Worm (Caenorhabditis elegans) whole organism, L1 larva: ENCODE data around the gene T05B11.4.

Experiments used
- C04F5.9 ChIP-seq: sonication (generic microtip); optimal IDR thresholded peaks from 2 replicates; lab custom pipeline; 2016; ENCODE audit warnings: missing genetic modification characterization, missing compliant biosample characterization
- C16A3.4 ChIP-seq: fragments of 150-350 bp; optimal IDR thresholded peaks from 2 replicates; lab custom pipeline; 2014; ENCODE audit warnings: missing biosample characterization, missing genetic modification characterization
- F16B12.6 ChIP-seq: fragments of 150-350 bp; optimal IDR thresholded peaks from 2 replicates; lab custom pipeline; 2014; ENCODE audit warnings: missing biosample characterization, missing genetic modification characterization
- blmp-1 ChIP-seq: fragments of 150-350 bp; optimal IDR thresholded peaks from 2 replicates; lab custom pipeline; 2014; ENCODE audit warnings: missing biosample characterization, missing genetic modification characterization
- ceh-8 ChIP-seq: fragments of 200-800 bp; sonication (Bioruptor generic); optimal IDR thresholded peaks from 2 replicates; lab custom pipeline; 2018; ENCODE audit warnings: mild to moderate bottlenecking, missing genetic modification characterization, moderate library complexity, missing compliant biosample characterization
- ceh-82 ChIP-seq, 3 experiments: fragments of 150-350 bp in 1 of 3; sonication (generic microtip) in 2 of 3; optimal IDR thresholded peaks; 2 replicates each; lab custom pipeline; 2014 to 2017; ENCODE audit warnings: missing biosample characterization in 3 of 3, missing genetic modification characterization in 3 of 3
- ceh-90 ChIP-seq: sonication (generic microtip); optimal IDR thresholded peaks from 2 replicates; lab custom pipeline; 2016; ENCODE audit warnings: missing genetic modification characterization, missing compliant biosample characterization
- ces-1 ChIP-seq: fragments of 150-350 bp; optimal IDR thresholded peaks from 2 replicates; lab custom pipeline; 2014; ENCODE audit warnings: missing biosample characterization, missing genetic modification reagents, missing genetic modification characterization
- dpl-1 ChIP-seq, 3 experiments: fragments of 150-350 bp in 2 of 3; sonication (generic microtip) in 1 of 3; optimal IDR thresholded peaks; 2 replicates each; lab custom pipeline; 2014 to 2017; ENCODE audit warnings: missing biosample characterization in 3 of 3, missing genetic modification characterization in 3 of 3, missing genetic modification reagents in 3 of 3
- efl-1 ChIP-seq, 4 experiments: fragments of 150-350 bp; optimal IDR thresholded peaks in 3 of 4; peaks in 1 of 4; 1 replicate in 1 of 4; 2 replicates in 3 of 4; lab custom pipeline; 2014; ENCODE audit warnings: missing biosample characterization in 2 of 4, missing genetic modification characterization in 2 of 4, missing genetic modification reagents in 2 of 4
- efl-3 ChIP-seq: fragments of 200-800 bp; sonication (Bioruptor generic); optimal IDR thresholded peaks from 2 replicates; lab custom pipeline; 2018; ENCODE audit warnings: mild to moderate bottlenecking, missing genetic modification characterization, missing compliant biosample characterization
- elt-2 ChIP-seq: sonication (generic microtip); optimal IDR thresholded peaks from 2 replicates; lab custom pipeline; 2016; ENCODE audit warnings: missing genetic modification characterization, mild to moderate bottlenecking, inconsistent platforms, missing compliant biosample characterization, missing genetic modification reagents
- elt-3 ChIP-seq, 6 experiments: fragments of 150-350 bp in 1 of 6; sonication (generic microtip); optimal IDR thresholded peaks; 2 replicates each; lab custom pipeline; 2017 to 2018; ENCODE audit warnings: missing biosample characterization in 6 of 6, missing genetic modification characterization in 6 of 6, inconsistent platforms in 1 of 6
- fkh-10 ChIP-seq: sonication (generic microtip); optimal IDR thresholded peaks from 2 replicates; lab custom pipeline; 2017; ENCODE audit warnings: missing biosample characterization, missing genetic modification reagents, missing genetic modification characterization
- fkh-4 ChIP-seq: sonication (generic microtip); optimal IDR thresholded peaks from 2 replicates; lab custom pipeline; 2016; ENCODE audit warnings: missing compliant biosample characterization, missing genetic modification characterization, borderline replicate concordance
- fos-1 ChIP-seq: fragments of 150-350 bp; optimal IDR thresholded peaks from 2 replicates; lab custom pipeline; 2014; ENCODE audit warnings: missing biosample characterization, missing genetic modification characterization
- grh-1 ChIP-seq: fragments of 200-800 bp; sonication (Bioruptor generic); IDR thresholded peaks from 2 replicates; pipeline ENCODE4 v1.3.6; 2022; ENCODE audit warnings: missing genetic modification reagents, missing genetic modification characterization, missing compliant biosample characterization
- hlh-4 ChIP-seq: sonication (generic microtip); optimal IDR thresholded peaks from 2 replicates; lab custom pipeline; 2016; ENCODE audit warnings: mild to moderate bottlenecking, missing genetic modification characterization, missing compliant biosample characterization
- jun-1 ChIP-seq: fragments of 150-350 bp; optimal IDR thresholded peaks from 2 replicates; lab custom pipeline; 2014; ENCODE audit warnings: missing biosample characterization, missing genetic modification reagents, missing genetic modification characterization
- lin-13 ChIP-seq: fragments of 150-350 bp; optimal IDR thresholded peaks from 2 replicates; lab custom pipeline; 2014; ENCODE audit warnings: missing biosample characterization, missing genetic modification reagents, missing genetic modification characterization
- lin-14 ChIP-seq: fragments of 200-800 bp; sonication (Bioruptor generic); optimal IDR thresholded peaks from 2 replicates; lab custom pipeline; 2018; ENCODE audit warnings: mild to moderate bottlenecking, missing genetic modification characterization, moderate library complexity, missing compliant biosample characterization
- lin-15B ChIP-seq: fragments of 150-350 bp; sonication (generic microtip); optimal IDR thresholded peaks from 3 replicates; lab custom pipeline; 2014; ENCODE audit warnings: missing biosample characterization, missing genetic modification characterization
- lir-3 ChIP-seq: sonication (generic microtip); optimal IDR thresholded peaks from 2 replicates; lab custom pipeline; 2016; ENCODE audit warnings: mild to moderate bottlenecking, missing genetic modification characterization, moderate library complexity, missing compliant biosample characterization; ENCODE audit not compliant: poor library complexity
- mdl-1 ChIP-seq, 2 experiments: fragments of 150-350 bp; optimal IDR thresholded peaks; 2 replicates each; lab custom pipeline; 2014 to 2017; ENCODE audit warnings: missing biosample characterization in 2 of 2, missing genetic modification characterization in 2 of 2, inconsistent platforms in 1 of 2
- nhr-20 ChIP-seq: sonication (generic microtip); optimal IDR thresholded peaks from 2 replicates; lab custom pipeline; 2016; ENCODE audit warnings: mild to moderate bottlenecking, missing genetic modification characterization, missing compliant biosample characterization
- nhr-28 ChIP-seq: fragments of 150-350 bp; optimal IDR thresholded peaks from 2 replicates; lab custom pipeline; 2014; ENCODE audit warnings: missing biosample characterization, missing genetic modification characterization
- nhr-85 ChIP-seq: sonication (generic microtip); peaks from one replicate; lab custom pipeline; 2016; ENCODE audit warnings: missing genetic modification characterization, inconsistent platforms, missing compliant biosample characterization
- sptf-1 ChIP-seq: fragments of 150-350 bp; optimal IDR thresholded peaks from 2 replicates; lab custom pipeline; 2014; ENCODE audit warnings: missing biosample characterization, missing genetic modification characterization
- swsn-7 ChIP-seq: sonication (generic microtip); optimal IDR thresholded peaks from 2 replicates; lab custom pipeline; 2016; ENCODE audit warnings: missing genetic modification characterization, missing compliant biosample characterization
- tlp-1 ChIP-seq: fragments of 150-350 bp; optimal IDR thresholded peaks from 2 replicates; lab custom pipeline; 2014; ENCODE audit warnings: missing biosample characterization, missing genetic modification characterization
- unc-62 ChIP-seq: fragments of 150-350 bp; optimal IDR thresholded peaks from 2 replicates; lab custom pipeline; 2014; ENCODE audit warnings: missing biosample characterization, missing genetic modification reagents, missing genetic modification characterization
- unc-98 ChIP-seq: fragments of 200-800 bp; sonication (Bioruptor generic); IDR thresholded peaks from 2 replicates; pipeline ENCODE4 v1.3.6; 2022; ENCODE audit warnings: missing genetic modification characterization, missing compliant biosample characterization
- vab-15 ChIP-seq: sonication (generic microtip); optimal IDR thresholded peaks from 2 replicates; lab custom pipeline; 2017; ENCODE audit warnings: missing genotype, mild to moderate bottlenecking, missing genetic modification characterization, missing compliant biosample characterization
- xbp-1 ChIP-seq: sonication (generic microtip); optimal IDR thresholded peaks from 2 replicates; lab custom pipeline; 2016; ENCODE audit warnings: missing genetic modification characterization, missing compliant biosample characterization
- zag-1 ChIP-seq: fragments of 150-350 bp; optimal IDR thresholded peaks from 2 replicates; lab custom pipeline; 2014; ENCODE audit warnings: missing biosample characterization, missing genetic modification characterization
- zip-4 ChIP-seq: fragments of 200-800 bp; sonication (Bioruptor generic); optimal IDR thresholded peaks from 2 replicates; lab custom pipeline; 2018; ENCODE audit warnings: mild to moderate bottlenecking, missing genetic modification characterization, moderate library complexity, missing compliant biosample characterization
- ztf-11 ChIP-seq, 2 experiments: sonication (generic microtip); optimal IDR thresholded peaks; 2 replicates each; lab custom pipeline; 2016 to 2017; ENCODE audit warnings: missing genetic modification characterization in 2 of 2, missing biosample characterization in 1 of 2, missing compliant biosample characterization in 1 of 2
- ztf-4 ChIP-seq: fragments of 150-350 bp; optimal IDR thresholded peaks from 2 replicates; lab custom pipeline; 2014; ENCODE audit warnings: missing biosample characterization, missing genetic modification characterization

The T05B11.4 gene

ce11 chrV:7759270-7759669 lies 4.8 kb upstream of the T05B11.4 start (continued):
- no peak for TF ChIP-seq jun-1 (tag; lab: Kevin White, UChicago)
- peak; percentile 24 for TF ChIP-seq fkh-10 (GFP tag; lab: Kevin White, UChicago)
- peak; percentile 49 for TF ChIP-seq fos-1 (tag; lab: Kevin White, UChicago)
- TF ChIP-seq blmp-1 (tag; lab: Kevin White, UChicago) = peak; percentile 83
- TF ChIP-seq tlp-1 = no peak
- TF ChIP-seq vab-15 (tag; lab: Kevin White, UChicago) = peak; percentile 72
- TF ChIP-seq lin-14 (GFP tag; lab: Kevin White, UChicago) = peak; percentile 97
- no peak for TF ChIP-seq unc-62
- TF ChIP-seq efl-1 (optimal IDR thresholded peaks at IDR 0.05; lab: Kevin White, UChicago) = peak; percentile 49 to 61
- peak; percentile 34 to 93 for TF ChIP-seq efl-1 (GFP tag; optimal IDR thresholded peaks at IDR 0.05 in 1 of 2; lab: Kevin White, UChicago)
- TF ChIP-seq elt-3 (tag; optimal IDR thresholded peaks at IDR 0.05; lab: Kevin White, UChicago) = peak in 3 of 6 experiments; percentile 7 to 61 (median 26)
- peak; percentile 91 for TF ChIP-seq nhr-85 (tag; lab: Kevin White, UChicago)
- no peak for TF ChIP-seq ztf-4 (tag; lab: Kevin White, UChicago)
- peak; percentile 45 for TF ChIP-seq xbp-1 (tag; lab: Kevin White, UChicago)
- TF ChIP-seq lir-3 (tag; lab: Kevin White, UChicago) = peak; percentile 56
- peak; percentile 84 for TF ChIP-seq nhr-20
- TF ChIP-seq efl-3 (GFP tag; lab: Kevin White, UChicago) = no peak
- TF ChIP-seq dpl-1 (GFP tag; optimal IDR thresholded peaks at IDR 0.05; lab: Kevin White, UChicago) = peak; percentile 31 to 59 (median 53)
- TF ChIP-seq, all 84 proteins: peak for 33

ce11 chrV:7755991-7756390 lies 1.5 kb upstream of the T05B11.4 start:
- peak; percentile 38 for TF ChIP-seq elt-2 (tag; lab: Kevin White, UChicago)
- no peak for TF ChIP-seq fos-1 (tag; lab: Kevin White, UChicago)

ce11 chrV:7749708-7750107 lies 4.7 kb downstream of the T05B11.4 start:
- TF ChIP-seq ztf-11 (tag; optimal IDR thresholded peaks at IDR 0.05; lab: Kevin White, UChicago) (no peak), nhr-85 (tag; lab: Kevin White, UChicago) (no peak), zip-4 (GFP tag; lab: Kevin White, UChicago) (no peak), grh-1 (GFP tag; lab: Robert Waterston, UW) (no peak), lir-3 (tag; lab: Kevin White, UChicago) (no peak), ceh-8 (GFP tag; lab: Kevin White, UChicago) (no peak), efl-1 (optimal IDR thresholded peaks at IDR 0.05; lab: Kevin White, UChicago) (no peak), efl-1 (GFP tag; optimal IDR thresholded peaks at IDR 0.05 in 1 of 2; lab: Kevin White, UChicago) (no peak), mdl-1 (tag; optimal IDR thresholded peaks at IDR 0.05; lab: Kevin White, UChicago) (no peak)

ce11 chrV:7747987-7748607 lies 6.4 kb downstream of the T05B11.4 start:
- TF ChIP-seq ceh-8 (GFP tag; lab: Kevin White, UChicago) (no peak), fkh-10 (GFP tag; lab: Kevin White, UChicago) (no peak), grh-1 (GFP tag; lab: Robert Waterston, UW) (no peak), C16A3.4 (no peak), lin-15B (no peak), hlh-4 (no peak), unc-98 (GFP tag; lab: Robert Waterston, UW) (no peak), unc-62 (no peak)

ce11 chrV:7747132-7747531 lies 7.3 kb downstream of the T05B11.4 start:
- TF ChIP-seq jun-1 (tag; lab: Kevin White, UChicago) = no peak
- TF ChIP-seq ces-1 (GFP tag; lab: Kevin White, UChicago) = no peak
- no peak for TF ChIP-seq C04F5.9 (tag; lab: Kevin White, UChicago)
- TF ChIP-seq lin-13 (GFP tag; lab: Kevin White, UChicago) = no peak
- TF ChIP-seq nhr-85 (tag; lab: Kevin White, UChicago) = no peak
- TF ChIP-seq hlh-4 = no peak
- no peak for TF ChIP-seq xbp-1 (tag; lab: Kevin White, UChicago)
- TF ChIP-seq F16B12.6 (tag; lab: Kevin White, UChicago) = no peak
- TF ChIP-seq nhr-28 = no peak
- no peak for TF ChIP-seq ceh-82 (tag; optimal IDR thresholded peaks at IDR 0.05; lab: Kevin White, UChicago)
- no peak for TF ChIP-seq ztf-4 (tag; lab: Kevin White, UChicago)
- TF ChIP-seq fkh-4 (tag; lab: Kevin White, UChicago) = no peak
- no peak for TF ChIP-seq nhr-20
- TF ChIP-seq unc-98 (GFP tag; lab: Robert Waterston, UW) = no peak
- no peak for TF ChIP-seq zag-1
- TF ChIP-seq lin-14 (GFP tag; lab: Kevin White, UChicago) = no peak
- TF ChIP-seq ceh-90 (tag; lab: Kevin White, UChicago) = no peak
- TF ChIP-seq swsn-7 (tag; lab: Kevin White, UChicago) = no peak
- no peak for TF ChIP-seq sptf-1 (tag; lab: Kevin White, UChicago)
- TF ChIP-seq blmp-1 (tag; lab: Kevin White, UChicago) = no peak
- TF ChIP-seq, all 84 proteins: peak for 0
